Worm (Caenorhabditis elegans): ENCODE measurements around the gene F47C12.6.

- TF ChIP-seq lin-39 (tag; optimal IDR thresholded peaks at IDR 0.05) (no peak), unc-62 (GFP tag; optimal IDR thresholded peaks at IDR 0.05 in 1 of 2) (no peak), unc-62 (tag; optimal IDR thresholded peaks at IDR 0.05) (no peak), fkh-10 (GFP tag; optimal IDR thresholded peaks at IDR 0.05) (no peak), lin-15B (tag; optimal IDR thresholded peaks at IDR 0.05) (no peak), gei-8 (GFP tag; optimal IDR thresholded peaks at IDR 0.05) (no peak), Y105C5A.15 (GFP tag; IDR thresholded peaks at IDR 0.05) (no peak)
Measured at ce11 chrIV:3999662-4000061, 6.5 kb upstream of the F47C12.6 start.
